Worm (Caenorhabditis elegans): ENCODE data around the gene T07A9.14.
A peak's percentile ranks its signal among the peaks of the same experiment; 100 is the strongest.

Gene T07A9.14

ce11 chrIV:393409-393930 is 7.0 kb downstream of the T07A9.14 start, which contains the start of the genes T07A9.15 and nog-1:
TSS of gene T07A9.15 (minus strand) at chrIV:393546.
TSS of gene nog-1 (plus strand) at chrIV:393880.
- TF ChIP-seq ztf-23 (GFP tag; IDR thresholded peaks at IDR 0.05) = peak; percentile 27; the same call in 1 of the 2 replicates
- no peak for TF ChIP-seq T22C8.4 (GFP tag; IDR thresholded peaks at IDR 0.05)
- no peak for TF ChIP-seq ztf-29 (GFP tag; IDR thresholded peaks at IDR 0.05)
- 0 out of 2 replicates have a peak, but pooled peaks have one; percentile 57 for TF ChIP-seq flt-1 (GFP tag; IDR thresholded peaks at IDR 0.05)
- TF ChIP-seq cog-1 (tag; optimal IDR thresholded peaks at IDR 0.05) = no peak
- no peak for TF ChIP-seq klf-2 (GFP tag; conservative IDR thresholded peaks at IDR 0.05)
- TF ChIP-seq ref-1 (GFP tag; conservative IDR thresholded peaks at IDR 0.05) = no peak
- TF ChIP-seq med-1 (GFP tag; optimal IDR thresholded peaks at IDR 0.05; ENCODE audit: insufficient read depth) = no peak
- no peak for TF ChIP-seq tab-1 (GFP tag; IDR thresholded peaks at IDR 0.05)

- TF ChIP-seq flt-1 (GFP tag; IDR thresholded peaks at IDR 0.05) = no peak
- TF ChIP-seq ztf-29 (GFP tag; IDR thresholded peaks at IDR 0.05) = no peak
- TF ChIP-seq T22C8.4 (GFP tag; IDR thresholded peaks at IDR 0.05) = no peak
- TF ChIP-seq klf-2 (GFP tag; conservative IDR thresholded peaks at IDR 0.05) = no peak
- TF ChIP-seq cog-1 (tag; optimal IDR thresholded peaks at IDR 0.05) = no peak
- TF ChIP-seq ref-1 (GFP tag; conservative IDR thresholded peaks at IDR 0.05) = no peak
- no peak for TF ChIP-seq tab-1 (GFP tag; IDR thresholded peaks at IDR 0.05)
- no peak for TF ChIP-seq ztf-23 (GFP tag; IDR thresholded peaks at IDR 0.05)
- no peak for TF ChIP-seq med-1 (GFP tag; optimal IDR thresholded peaks at IDR 0.05; ENCODE audit: insufficient read depth)
Observed at ce11 chrIV:396373-396772, 9.9 kb downstream of the T07A9.14 start, which contains the start of gene rrp-8. TSS of gene rrp-8 (plus strand) at chrIV:396545.

- TF ChIP-seq ztf-29 (GFP tag; IDR thresholded peaks at IDR 0.05) (no peak), T22C8.4 (GFP tag; IDR thresholded peaks at IDR 0.05) (no peak), klf-2 (GFP tag; conservative IDR thresholded peaks at IDR 0.05) (no peak), flt-1 (GFP tag; IDR thresholded peaks at IDR 0.05) (no peak), med-1 (GFP tag; optimal IDR thresholded peaks at IDR 0.05; ENCODE audit: insufficient read depth) (no peak), ref-1 (GFP tag; conservative IDR thresholded peaks at IDR 0.05) (no peak), ztf-23 (GFP tag; IDR thresholded peaks at IDR 0.05) (no peak)
Observed at ce11 chrIV:401395-401794, 14.9 kb downstream of the T07A9.14 start, which contains the start of gene gpa-4. TSS of gene gpa-4 (plus strand) at chrIV:401695.

ce11 chrIV:408892-409291 is 22.4 kb downstream of the T07A9.14 start:
- TF ChIP-seq med-1 (GFP tag; optimal IDR thresholded peaks at IDR 0.05; ENCODE audit: insufficient read depth) (no peak), cog-1 (tag; optimal IDR thresholded peaks at IDR 0.05) (no peak), ztf-29 (GFP tag; IDR thresholded peaks at IDR 0.05) (no peak), klf-2 (GFP tag; conservative IDR thresholded peaks at IDR 0.05) (no peak), ref-1 (GFP tag; conservative IDR thresholded peaks at IDR 0.05) (no peak), T22C8.4 (GFP tag; IDR thresholded peaks at IDR 0.05) (no peak), tab-1 (GFP tag; IDR thresholded peaks at IDR 0.05) (no peak), flt-1 (GFP tag; IDR thresholded peaks at IDR 0.05) (no peak), ztf-23 (GFP tag; IDR thresholded peaks at IDR 0.05) (no peak)

DNA sequence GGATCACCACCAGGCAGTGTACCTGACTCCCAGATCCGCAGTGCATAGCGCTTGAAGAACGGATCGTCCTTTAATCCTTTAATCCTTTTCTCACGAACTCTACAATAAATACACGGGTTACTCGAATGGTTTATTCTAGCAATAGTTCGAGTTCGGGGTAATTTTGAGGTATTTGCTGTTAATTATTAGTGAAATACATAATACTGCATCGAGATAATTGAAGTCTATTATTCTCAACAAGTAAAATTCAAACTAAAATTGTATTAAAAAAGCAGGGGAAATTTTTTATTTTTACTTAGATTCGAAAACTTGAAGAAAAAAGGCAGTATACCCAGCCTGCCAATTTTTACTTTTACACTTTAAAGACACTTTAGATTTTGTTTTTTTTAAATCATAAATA is 23.4 kb downstream of the T07A9.14 start, which contains the start of gene kgb-1:
kgb-1 (minus strand) TSS at position 101 of the 400 bp plus-strand sequence.
- TF ChIP-seq med-1 (GFP tag; optimal IDR thresholded peaks at IDR 0.05; ENCODE audit: insufficient read depth) (no peak), cog-1 (tag; optimal IDR thresholded peaks at IDR 0.05) (no peak), ztf-29 (GFP tag; IDR thresholded peaks at IDR 0.05) (no peak), ztf-23 (GFP tag; IDR thresholded peaks at IDR 0.05) (no peak), tab-1 (GFP tag; IDR thresholded peaks at IDR 0.05) (no peak), flt-1 (GFP tag; IDR thresholded peaks at IDR 0.05) (no peak), T22C8.4 (GFP tag; IDR thresholded peaks at IDR 0.05) (no peak), klf-2 (GFP tag; conservative IDR thresholded peaks at IDR 0.05) (no peak), ref-1 (GFP tag; conservative IDR thresholded peaks at IDR 0.05) (no peak)

DNA sequence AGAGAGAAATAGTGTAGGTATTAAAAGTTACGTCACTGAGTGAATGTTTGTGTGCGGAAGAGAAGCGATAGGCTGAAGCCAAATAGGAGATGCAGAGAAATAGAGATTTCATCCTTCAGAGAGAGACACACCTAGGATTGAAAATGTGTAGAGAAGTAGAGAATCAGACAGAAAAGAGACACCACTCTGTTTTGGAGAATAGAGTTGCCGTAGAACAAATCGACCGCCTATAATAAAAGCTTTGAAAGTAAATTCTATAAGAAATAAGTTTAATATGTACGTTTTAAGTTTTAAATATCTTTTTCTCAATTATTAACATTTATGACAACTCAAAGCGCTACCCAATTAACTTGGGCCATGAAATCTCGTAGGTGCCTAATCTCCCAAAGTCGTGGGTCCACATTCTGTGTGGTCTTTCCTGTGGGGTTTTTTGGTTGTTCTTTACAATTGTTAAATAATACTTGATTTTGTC is 24.0 kb downstream of the T07A9.14 start, which contains the start of gene T07A9.12:
T07A9.12 (plus strand) TSS at position 448 of the 472 bp plus-strand sequence.
- TF ChIP-seq ref-1 (GFP tag; conservative IDR thresholded peaks at IDR 0.05) (no peak), cog-1 (tag; optimal IDR thresholded peaks at IDR 0.05) (peak; percentile 77), med-1 (GFP tag; optimal IDR thresholded peaks at IDR 0.05; ENCODE audit: insufficient read depth) (no peak), flt-1 (GFP tag; IDR thresholded peaks at IDR 0.05) (0 out of 2 replicates have a peak, but pooled peaks have one; percentile 39), ztf-29 (GFP tag; IDR thresholded peaks at IDR 0.05) (peak; percentile 54; the same call in 1 of the 2 replicates), T22C8.4 (GFP tag; IDR thresholded peaks at IDR 0.05) (no peak), klf-2 (GFP tag; conservative IDR thresholded peaks at IDR 0.05) (no peak), tab-1 (GFP tag; IDR thresholded peaks at IDR 0.05) (no peak), ztf-23 (GFP tag; IDR thresholded peaks at IDR 0.05) (no peak)

DNA sequence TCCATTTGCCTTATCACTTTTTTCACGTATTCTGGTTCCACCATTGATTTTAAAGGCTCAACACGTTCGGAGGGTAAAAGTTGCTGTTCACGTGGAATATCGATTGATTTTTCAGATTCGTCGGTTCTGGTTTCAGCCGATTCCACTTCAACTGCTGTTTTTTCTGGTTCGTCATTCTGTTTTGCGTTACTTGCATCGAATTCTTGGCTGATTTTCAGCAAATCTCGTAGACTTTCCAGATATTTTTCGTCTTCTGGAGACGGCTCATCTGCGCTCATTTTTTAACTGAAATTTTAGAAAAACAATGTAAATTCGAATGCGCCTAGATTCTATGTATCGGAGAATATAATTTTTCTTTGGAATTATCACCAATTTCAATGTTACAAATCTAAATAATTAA is 33.2 kb downstream of the T07A9.14 start, which contains the start of gene eri-1:
eri-1 (minus strand) TSS at position 285 of the 400 bp plus-strand sequence.
- TF ChIP-seq med-1 (GFP tag; optimal IDR thresholded peaks at IDR 0.05; ENCODE audit: insufficient read depth) (no peak), T22C8.4 (GFP tag; IDR thresholded peaks at IDR 0.05) (peak; percentile 46; the same call in 1 of the 2 replicates)

- no peak for TF ChIP-seq T22C8.4 (GFP tag; IDR thresholded peaks at IDR 0.05)
- TF ChIP-seq klf-2 (GFP tag; conservative IDR thresholded peaks at IDR 0.05) = no peak
- no peak for TF ChIP-seq tab-1 (GFP tag; IDR thresholded peaks at IDR 0.05)
- TF ChIP-seq ztf-29 (GFP tag; IDR thresholded peaks at IDR 0.05) = no peak
- no peak for TF ChIP-seq med-1 (GFP tag; optimal IDR thresholded peaks at IDR 0.05; ENCODE audit: insufficient read depth)
- no peak for TF ChIP-seq ztf-23 (GFP tag; IDR thresholded peaks at IDR 0.05)
- no peak for TF ChIP-seq ref-1 (GFP tag; conservative IDR thresholded peaks at IDR 0.05)
Observed at ce11 chrIV:420686-421085, 34.2 kb downstream of the T07A9.14 start.

DNA sequence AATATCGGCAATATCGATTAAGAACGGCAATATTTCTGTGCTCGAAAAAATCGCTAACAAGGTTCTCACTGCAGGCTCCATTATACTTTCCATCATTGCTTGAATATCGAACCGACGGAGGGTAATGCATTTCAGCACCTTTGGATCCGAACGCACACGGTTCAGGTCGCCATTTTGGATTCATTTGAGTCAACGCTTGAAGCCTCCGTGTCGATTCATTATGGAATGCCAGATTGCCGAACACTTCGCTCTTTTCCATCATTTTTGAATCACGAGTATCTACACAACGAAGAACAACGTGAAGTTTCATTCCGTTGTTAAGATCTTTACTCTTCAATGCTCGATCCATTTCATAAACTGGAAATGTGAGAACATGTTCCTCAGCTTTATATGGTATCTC is 35.6 kb downstream of the T07A9.14 start:
- TF ChIP-seq ref-1 (GFP tag; conservative IDR thresholded peaks at IDR 0.05) = no peak
- TF ChIP-seq med-1 (GFP tag; optimal IDR thresholded peaks at IDR 0.05; ENCODE audit: insufficient read depth) = no peak
- no peak for TF ChIP-seq tab-1 (GFP tag; IDR thresholded peaks at IDR 0.05)
- no peak for TF ChIP-seq klf-2 (GFP tag; conservative IDR thresholded peaks at IDR 0.05)
- no peak for TF ChIP-seq ztf-23 (GFP tag; IDR thresholded peaks at IDR 0.05)
- TF ChIP-seq ztf-29 (GFP tag; IDR thresholded peaks at IDR 0.05) = no peak
- no peak for TF ChIP-seq cog-1 (tag; optimal IDR thresholded peaks at IDR 0.05)
- TF ChIP-seq T22C8.4 (GFP tag; IDR thresholded peaks at IDR 0.05) = no peak
- no peak for TF ChIP-seq flt-1 (GFP tag; IDR thresholded peaks at IDR 0.05)
